Worm (Caenorhabditis elegans) whole organism, late embryonic: ENCODE measurements around the gene amt-1.

Experiments
- C08G9.2 ChIP-seq: sonication (generic microtip); optimal IDR thresholded peaks from 2 replicates; lab custom pipeline; 2016; ENCODE audit warnings: mild to moderate bottlenecking, missing genetic modification characterization, moderate library complexity, missing compliant biosample characterization
- F13H6.1 ChIP-seq: sonication (generic microtip); optimal IDR thresholded peaks from 2 replicates; lab custom pipeline; 2016; ENCODE audit warnings: missing genetic modification characterization, missing compliant biosample characterization
- ama-1 ChIP-seq: fragments of 150-350 bp; optimal IDR thresholded peaks from 2 replicates; lab custom pipeline; 2014
- ceh-18 ChIP-seq: sonication (generic microtip); optimal IDR thresholded peaks from 2 replicates; lab custom pipeline; 2016; ENCODE audit warnings: missing genetic modification characterization, missing compliant biosample characterization
- ceh-2 ChIP-seq: sonication (generic microtip); optimal IDR thresholded peaks from 2 replicates; lab custom pipeline; 2016; ENCODE audit warnings: missing genotype, missing genetic modification characterization, missing compliant biosample characterization
- ceh-22 ChIP-seq: sonication (generic microtip); optimal IDR thresholded peaks from 2 replicates; lab custom pipeline; 2017; ENCODE audit warnings: missing biosample characterization, missing genetic modification characterization
- ceh-24 ChIP-seq: sonication (generic microtip); optimal IDR thresholded peaks from 2 replicates; lab custom pipeline; 2016; ENCODE audit warnings: mild to moderate bottlenecking, missing genetic modification characterization, missing compliant biosample characterization
- ceh-30 ChIP-seq: fragments of 150-350 bp; optimal IDR thresholded peaks from 2 replicates; lab custom pipeline; 2014; ENCODE audit warnings: missing biosample characterization, missing genetic modification characterization
- ceh-31 ChIP-seq: sonication (generic microtip); optimal IDR thresholded peaks from 2 replicates; lab custom pipeline; 2016; ENCODE audit warnings: missing genetic modification characterization, missing compliant biosample characterization
- ceh-34 ChIP-seq: sonication (generic microtip); optimal IDR thresholded peaks from 2 replicates; lab custom pipeline; 2016; ENCODE audit warnings: mild to moderate bottlenecking, missing genetic modification characterization, missing compliant biosample characterization
- ceh-48 ChIP-seq: sonication (generic microtip); optimal IDR thresholded peaks from 2 replicates; lab custom pipeline; 2016; ENCODE audit warnings: missing genetic modification characterization, inconsistent platforms, missing compliant biosample characterization
- ceh-9 ChIP-seq: sonication (generic microtip); optimal IDR thresholded peaks from 2 replicates; lab custom pipeline; 2016; ENCODE audit warnings: mild to moderate bottlenecking, missing genetic modification characterization, inconsistent platforms, missing compliant biosample characterization
- che-1 ChIP-seq: sonication (generic microtip); optimal IDR thresholded peaks from 2 replicates; lab custom pipeline; 2016; ENCODE audit warnings: mild to moderate bottlenecking, missing genetic modification characterization, missing compliant biosample characterization
- dmd-4 ChIP-seq: sonication (generic microtip); optimal IDR thresholded peaks from 2 replicates; lab custom pipeline; 2016; ENCODE audit warnings: borderline replicate concordance, missing genetic modification characterization, missing compliant biosample characterization
- dve-1 ChIP-seq: sonication (generic microtip); optimal IDR thresholded peaks from 2 replicates; lab custom pipeline; 2017; ENCODE audit warnings: antibody characterized with exemption, mild to moderate bottlenecking, missing genetic modification characterization, missing compliant biosample characterization
- elt-4 ChIP-seq: sonication (generic microtip); optimal IDR thresholded peaks from 2 replicates; lab custom pipeline; 2016; ENCODE audit warnings: missing genetic modification characterization, missing compliant biosample characterization
- ets-4 ChIP-seq: sonication (generic microtip); optimal IDR thresholded peaks from 2 replicates; lab custom pipeline; 2016; ENCODE audit warnings: missing genetic modification characterization, missing compliant biosample characterization
- eyg-1 ChIP-seq: sonication (generic microtip); optimal IDR thresholded peaks from 2 replicates; lab custom pipeline; 2016; ENCODE audit warnings: missing genotype, missing genetic modification characterization, missing compliant biosample characterization
- fkh-6 ChIP-seq: sonication (generic microtip); optimal IDR thresholded peaks from 2 replicates; lab custom pipeline; 2016; ENCODE audit warnings: missing genetic modification characterization, missing compliant biosample characterization
- gmeb-2 ChIP-seq: sonication (generic microtip); optimal IDR thresholded peaks from 2 replicates; lab custom pipeline; 2016; ENCODE audit warnings: missing genetic modification characterization, inconsistent platforms, missing compliant biosample characterization
- hlh-15 ChIP-seq: sonication (generic microtip); optimal IDR thresholded peaks from 2 replicates; lab custom pipeline; 2016; ENCODE audit warnings: missing genetic modification characterization, missing compliant biosample characterization
- hlh-6 ChIP-seq: sonication (generic microtip); optimal IDR thresholded peaks from 2 replicates; lab custom pipeline; 2016; ENCODE audit warnings: missing genotype, missing genetic modification characterization, missing compliant biosample characterization
- lim-6 ChIP-seq: sonication (generic microtip); optimal IDR thresholded peaks from 2 replicates; lab custom pipeline; 2016; ENCODE audit warnings: missing genetic modification characterization, missing compliant biosample characterization
- lin-11 ChIP-seq: fragments of 200-800 bp; sonication (Bioruptor generic); optimal IDR thresholded peaks from 2 replicates; lab custom pipeline; 2018; ENCODE audit warnings: mild to moderate bottlenecking, missing genetic modification characterization, missing compliant biosample characterization
- nhr-11 ChIP-seq: fragments of 150-350 bp; optimal IDR thresholded peaks from 2 replicates; lab custom pipeline; 2014; ENCODE audit warnings: missing biosample characterization, missing genetic modification characterization
- odd-2 ChIP-seq: sonication (generic microtip); optimal IDR thresholded peaks from 2 replicates; lab custom pipeline; 2017; ENCODE audit warnings: antibody characterized with exemption, mild to moderate bottlenecking, missing genetic modification characterization, missing compliant biosample characterization
- pag-3 ChIP-seq: sonication (generic microtip); optimal IDR thresholded peaks from 2 replicates; lab custom pipeline; 2016; ENCODE audit warnings: missing compliant biosample characterization, missing genetic modification characterization, borderline replicate concordance
- pat-9 ChIP-seq: fragments of 200-800 bp; sonication (Bioruptor generic); optimal IDR thresholded peaks from 2 replicates; lab custom pipeline; 2018; ENCODE audit warnings: mild to moderate bottlenecking, missing genetic modification characterization, moderate library complexity, missing compliant biosample characterization
- pha-2 ChIP-seq: sonication (generic microtip); optimal IDR thresholded peaks from 2 replicates; lab custom pipeline; 2017; ENCODE audit warnings: mild to moderate bottlenecking, missing genetic modification characterization, missing compliant biosample characterization
- pqm-1 ChIP-seq: sonication (generic microtip); optimal IDR thresholded peaks from 2 replicates; lab custom pipeline; 2016; ENCODE audit warnings: missing genetic modification characterization, missing compliant biosample characterization
- pros-1 ChIP-seq: fragments of 150-350 bp; optimal IDR thresholded peaks from 2 replicates; lab custom pipeline; 2014; ENCODE audit warnings: missing biosample characterization, missing genetic modification reagents, missing genetic modification characterization
- ref-2 ChIP-seq: sonication (generic microtip); optimal IDR thresholded peaks from 2 replicates; lab custom pipeline; 2016; ENCODE audit warnings: missing genetic modification characterization, missing compliant biosample characterization
- rnt-1 ChIP-seq: sonication (generic microtip); optimal IDR thresholded peaks from 2 replicates; lab custom pipeline; 2016; ENCODE audit warnings: missing genetic modification characterization, missing compliant biosample characterization
- sdc-2 ChIP-seq: sonication (generic microtip); optimal IDR thresholded peaks from 2 replicates; lab custom pipeline; 2016; ENCODE audit warnings: missing genotype, missing genetic modification characterization, missing compliant biosample characterization
- sox-2 ChIP-seq: fragments of 200-800 bp; sonication (Bioruptor generic); IDR thresholded peaks from 2 replicates; pipeline ENCODE4 v1.3.6; 2022; ENCODE audit warnings: missing genetic modification reagents, missing genetic modification characterization, missing compliant biosample characterization
- sox-4 ChIP-seq: sonication (generic microtip); optimal IDR thresholded peaks from 2 replicates; lab custom pipeline; 2017; ENCODE audit warnings: mild to moderate bottlenecking, missing genetic modification characterization, inconsistent platforms, missing compliant biosample characterization
- syd-9 ChIP-seq: sonication (generic microtip); optimal IDR thresholded peaks from 2 replicates; lab custom pipeline; 2016; ENCODE audit warnings: mild to moderate bottlenecking, missing genetic modification characterization, moderate library complexity, missing compliant biosample characterization
- tbx-7 ChIP-seq: sonication (generic microtip); optimal IDR thresholded peaks from 2 replicates; lab custom pipeline; 2016; ENCODE audit warnings: missing genotype, missing genetic modification characterization, missing compliant biosample characterization
- ttx-3 ChIP-seq: sonication (generic microtip); optimal IDR thresholded peaks from 2 replicates; lab custom pipeline; 2016; ENCODE audit warnings: missing genetic modification reagents, missing genetic modification characterization, missing compliant biosample characterization
- unc-3 ChIP-seq, 2 experiments: fragments of 200-800 bp in 1 of 2; sonication (Bioruptor generic) in 1 of 2; sonication (generic microtip) in 1 of 2; conservative IDR thresholded peaks in 1 of 2; optimal IDR thresholded peaks in 1 of 2; 2 replicates each; pipeline versions ENCODE4 v1.3.6 to Lab custom; 2016 to 2022; ENCODE audit warnings: missing compliant biosample characterization in 2 of 2, missing genetic modification characterization in 2 of 2, missing genetic modification reagents in 1 of 2
- unc-55 ChIP-seq: sonication (generic microtip); optimal IDR thresholded peaks from 2 replicates; lab custom pipeline; 2017; ENCODE audit warnings: missing biosample characterization, missing genetic modification reagents, missing genetic modification characterization
- unc-86 ChIP-seq: sonication (generic microtip); optimal IDR thresholded peaks from 2 replicates; lab custom pipeline; 2016; ENCODE audit warnings: missing genetic modification characterization, missing compliant biosample characterization
- zip-5 ChIP-seq: sonication (generic microtip); optimal IDR thresholded peaks from 2 replicates; lab custom pipeline; 2016; ENCODE audit warnings: missing genetic modification characterization, missing compliant biosample characterization
- ztf-16 ChIP-seq: sonication (generic microtip); optimal IDR thresholded peaks from 2 replicates; lab custom pipeline; 2017; ENCODE audit warnings: missing genetic modification characterization, missing compliant biosample characterization

amt-1 gene

DNA sequence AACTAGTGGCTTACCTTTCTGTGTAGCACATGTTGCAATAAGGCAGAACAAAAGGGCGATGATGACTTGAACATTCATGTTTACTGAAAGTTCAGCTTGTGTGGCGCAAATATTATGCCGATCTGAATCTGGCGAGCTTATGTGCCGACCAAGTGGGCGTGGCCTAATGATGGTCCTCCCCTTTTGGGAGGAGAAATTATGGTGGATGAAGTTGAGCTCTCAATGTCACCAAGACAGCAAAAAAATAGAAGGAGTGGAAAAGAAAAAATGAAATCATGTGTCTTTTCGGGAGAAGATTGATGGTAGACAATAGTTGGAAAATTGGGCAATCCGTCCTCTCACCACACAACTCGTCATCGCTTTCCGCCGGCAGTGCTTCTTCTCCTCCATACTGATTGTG lies 21.0 kb downstream of the amt-1 start, which contains the start of gene flp-12:
Gene flp-12 (minus strand): TSS at position 101 of the 400 bp plus-strand sequence.
- no peak for TF ChIP-seq lim-6 (tag; lab: Kevin White, UChicago)
- TF ChIP-seq C08G9.2 (tag; lab: Kevin White, UChicago), result no peak
- no peak for TF ChIP-seq hlh-15 (tag; lab: Kevin White, UChicago)
- no peak for TF ChIP-seq dve-1 (tag; lab: Kevin White, UChicago)
- no peak for TF ChIP-seq ets-4
- no peak for TF ChIP-seq unc-3 (GFP tag; conservative IDR thresholded peaks at IDR 0.05; lab: Robert Waterston, UW)
- TF ChIP-seq unc-3 (tag; optimal IDR thresholded peaks at IDR 0.05; lab: Kevin White, UChicago), result no peak
- TF ChIP-seq zip-5, result no peak
- no peak for TF ChIP-seq rnt-1 (tag; lab: Kevin White, UChicago)
- TF ChIP-seq ref-2 (tag; lab: Kevin White, UChicago), result no peak
- no peak for TF ChIP-seq pha-2
- TF ChIP-seq ceh-24 (tag; lab: Kevin White, UChicago), result no peak
- TF ChIP-seq ceh-18 (tag; lab: Kevin White, UChicago), result no peak
- no peak for TF ChIP-seq eyg-1 (tag; lab: Kevin White, UChicago)
- TF ChIP-seq syd-9 (tag; lab: Kevin White, UChicago), result no peak
- no peak for TF ChIP-seq dmd-4 (tag; lab: Kevin White, UChicago)
- no peak for TF ChIP-seq ttx-3
- TF ChIP-seq ceh-2, result no peak
- TF ChIP-seq pros-1 (tag; lab: Kevin White, UChicago), result no peak
- TF ChIP-seq ztf-16 (tag; lab: Kevin White, UChicago), result no peak
- no peak for TF ChIP-seq hlh-6 (tag; lab: Kevin White, UChicago)

ce11 chrX:4597419-4597818 lies 26.2 kb downstream of the amt-1 start:
- TF ChIP-seq F13H6.1 (tag; lab: Kevin White, UChicago), result no peak
- no peak for TF ChIP-seq ceh-30 (tag; lab: Kevin White, UChicago)
- no peak for TF ChIP-seq hlh-6 (tag; lab: Kevin White, UChicago)
- TF ChIP-seq pag-3 (tag; lab: Kevin White, UChicago), result no peak
- TF ChIP-seq nhr-11, result no peak
- TF ChIP-seq ets-4, result no peak
- TF ChIP-seq ama-1, result no peak
- TF ChIP-seq lin-11 (tag; lab: Kevin White, UChicago), result no peak
- no peak for TF ChIP-seq pros-1 (tag; lab: Kevin White, UChicago)
- TF ChIP-seq che-1 (tag; lab: Kevin White, UChicago), result no peak
- TF ChIP-seq elt-4, result no peak
- TF ChIP-seq unc-55 (GFP tag; lab: Kevin White, UChicago), result no peak
- no peak for TF ChIP-seq sox-2 (GFP tag; lab: Robert Waterston, UW)
- TF ChIP-seq fkh-6 (tag; lab: Kevin White, UChicago), result no peak
- TF ChIP-seq dve-1 (tag; lab: Kevin White, UChicago), result no peak
- no peak for TF ChIP-seq ceh-48 (tag; lab: Kevin White, UChicago)
- TF ChIP-seq ztf-16 (tag; lab: Kevin White, UChicago), result no peak
- TF ChIP-seq gmeb-2, result no peak

DNA sequence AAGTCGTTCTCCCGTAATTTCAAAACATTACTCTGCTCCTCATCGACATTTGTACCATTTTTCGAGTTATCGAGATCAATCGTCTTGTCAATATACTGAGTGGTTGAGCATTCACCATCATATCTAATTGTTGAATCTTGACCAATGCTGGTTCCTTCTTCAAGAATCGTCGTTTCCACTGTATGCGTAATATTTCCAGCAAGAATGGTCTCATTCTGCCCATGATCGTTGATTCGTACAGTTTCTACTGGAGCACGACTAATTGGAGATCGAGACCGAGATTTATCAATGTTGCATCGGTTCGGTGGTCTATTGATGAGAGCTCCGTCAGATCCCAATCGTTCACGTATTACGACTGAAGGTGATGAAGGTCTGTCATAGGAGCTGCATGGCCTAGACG lies 28.3 kb downstream of the amt-1 start:
- TF ChIP-seq ceh-18 (tag; lab: Kevin White, UChicago), result no peak
- no peak for TF ChIP-seq zip-5
- no peak for TF ChIP-seq ceh-9
- no peak for TF ChIP-seq unc-55 (GFP tag; lab: Kevin White, UChicago)
- TF ChIP-seq sox-2 (GFP tag; lab: Robert Waterston, UW), result no peak
- TF ChIP-seq pqm-1 (tag; lab: Kevin White, UChicago), result no peak
- TF ChIP-seq ceh-31, result no peak
- TF ChIP-seq ceh-22, result no peak
- TF ChIP-seq ceh-34 (tag; lab: Kevin White, UChicago), result no peak
- TF ChIP-seq pat-9, result no peak
- TF ChIP-seq odd-2 (tag; lab: Kevin White, UChicago), result no peak
- TF ChIP-seq sdc-2 (tag; lab: Kevin White, UChicago), result no peak
- no peak for TF ChIP-seq unc-86 (tag; lab: Kevin White, UChicago)
- TF ChIP-seq sox-4 (tag; lab: Kevin White, UChicago), result no peak
- no peak for TF ChIP-seq tbx-7
- no peak for TF ChIP-seq fkh-6 (tag; lab: Kevin White, UChicago)
